Fruit fly (Drosophila melanogaster) whole organism, prepupa: ENCODE results near the gene CG32855.

Experiments used
- CG11762 ChIP-seq: fragments of 200-800 bp; sonication (Bioruptor generic); optimal IDR thresholded peaks from 3 replicates; lab custom pipeline; 2016; ENCODE audit warnings: missing biosample characterization, missing genetic modification characterization; ENCODE audit not compliant: insufficient read depth
- CG34406 ChIP-seq: fragments of 200-800 bp; sonication (Bioruptor generic); optimal IDR thresholded peaks from 3 replicates; lab custom pipeline; 2016; ENCODE audit warnings: missing biosample characterization, missing genetic modification characterization
- Eip93F ChIP-seq: fragments of 200-800 bp; sonication (Bioruptor generic); optimal IDR thresholded peaks from 2 replicates; lab custom pipeline; 2016; ENCODE audit warnings: missing biosample characterization, mild to moderate bottlenecking, missing genetic modification characterization
- Ets96B ChIP-seq: fragments of 200-800 bp; optimal IDR thresholded peaks from 2 replicates; lab custom pipeline; 2019; ENCODE audit warnings: missing biosample characterization, mild to moderate bottlenecking, missing genetic modification characterization, moderate library complexity
- Hr4 ChIP-seq: fragments of 200-800 bp; sonication (Bioruptor generic); optimal IDR thresholded peaks from 3 replicates; lab custom pipeline; 2016; ENCODE audit warnings: missing biosample characterization, missing genetic modification characterization
- Lpt ChIP-seq: fragments of 200-800 bp; sonication (Bioruptor generic); optimal IDR thresholded peaks from 3 replicates; lab custom pipeline; 2016; ENCODE audit warnings: missing biosample characterization, missing genetic modification characterization
- esn ChIP-seq: fragments of 200-800 bp; sonication (Bioruptor generic); optimal IDR thresholded peaks from 2 replicates; lab custom pipeline; 2016; ENCODE audit warnings: missing biosample characterization, mild to moderate bottlenecking, missing genetic modification characterization, moderate library complexity
- svp ChIP-seq: fragments of 200-800 bp; sonication (Bioruptor generic); peaks from one replicate; lab custom pipeline; 2016; ENCODE audit warnings: missing biosample characterization, missing genetic modification characterization
- topi ChIP-seq: fragments of 200-800 bp; sonication (Bioruptor generic); optimal IDR thresholded peaks from 3 replicates; lab custom pipeline; 2016; ENCODE audit warnings: missing biosample characterization, missing genetic modification characterization

dm6 chr3R:16049369-16049768 lies 31.4 kb downstream of the CG32855 start, which contains the start of the genes IKKbeta and CG5013:
- TF ChIP-seq CG34406 = no peak
- peak; percentile 60 for TF ChIP-seq esn (GFP tag; lab: Kevin White, UChicago)
- TF ChIP-seq Lpt (GFP tag; lab: Kevin White, UChicago) = no peak
- TF ChIP-seq Hr4 (GFP tag; lab: Kevin White, UChicago) = no peak
- no peak for TF ChIP-seq svp (GFP tag; lab: Kevin White, UChicago)
- no peak for TF ChIP-seq CG11762 (GFP tag; lab: Kevin White, UChicago)
- TF ChIP-seq Ets96B (tag; lab: Kevin White, UChicago) = peak; percentile 23
- TF ChIP-seq Eip93F (GFP tag; lab: Kevin White, UChicago) = no peak
- peak; percentile 49 for TF ChIP-seq topi (GFP tag; lab: Kevin White, UChicago)
